Worm (Caenorhabditis elegans): Measurements from ENCODE around the gene F09A5.2.

ce11 chrX:13159005-13159404 is 24.1 kb downstream of the F09A5.2 start:
- TF ChIP-seq nhr-76 (tag; optimal IDR thresholded peaks at IDR 0.05) (no peak), ceh-39 (tag; optimal IDR thresholded peaks at IDR 0.05) (no peak), elt-3 (tag; optimal IDR thresholded peaks at IDR 0.05) (no peak), ztf-11 (tag; optimal IDR thresholded peaks at IDR 0.05) (no peak), unc-62 (GFP tag; optimal IDR thresholded peaks at IDR 0.05) (no peak), M03D4.4 (tag; optimal IDR thresholded peaks at IDR 0.05) (no peak), nhr-28 (tag; optimal IDR thresholded peaks at IDR 0.05) (no peak), lin-13 (tag; optimal IDR thresholded peaks at IDR 0.05) (no peak), snpc-4 (tag; optimal IDR thresholded peaks at IDR 0.05) (no peak), mls-2 (tag; optimal IDR thresholded peaks at IDR 0.05) (no peak), nhr-12 (tag; optimal IDR thresholded peaks at IDR 0.05) (no peak)
